Worm (Caenorhabditis elegans) whole organism, L4 larva: ENCODE data around the gene fbxb-82.

Experiments used
- Y5F2A.4 ChIP-seq: fragments of 200-800 bp; sonication (Bioruptor generic); optimal IDR thresholded peaks from 2 replicates; lab custom pipeline; 2018; ENCODE audit warnings: mild to moderate bottlenecking, missing genetic modification characterization, missing compliant biosample characterization
- ama-1 ChIP-seq: fragments of 150-350 bp; optimal IDR thresholded peaks from 2 replicates; lab custom pipeline; 2014; ENCODE audit warnings: inconsistent platforms, mixed read lengths
- egl-27 ChIP-seq: sonication (generic microtip); optimal IDR thresholded peaks from 3 replicates; lab custom pipeline; 2017; ENCODE audit warnings: missing biosample characterization, missing genetic modification reagents, missing genetic modification characterization
- lin-29 ChIP-seq: fragments of 200-800 bp; sonication (Bioruptor generic); IDR thresholded peaks from 2 replicates; pipeline ENCODE4 v1.3.6; 2022; ENCODE audit warnings: missing genetic modification reagents, missing genetic modification characterization, missing compliant biosample characterization
- lin-38 ChIP-seq: fragments of 200-800 bp; sonication (Bioruptor generic); IDR thresholded peaks from 2 replicates; pipeline ENCODE4 v1.3.6; 2022; ENCODE audit warnings: missing genetic modification reagents, missing genetic modification characterization, missing compliant biosample characterization
- mdl-1 ChIP-seq, 2 experiments: fragments of 150-350 bp in 1 of 2; sonication (generic microtip) in 1 of 2; optimal IDR thresholded peaks; 2 replicates each; lab custom pipeline; 2014 to 2017; ENCODE audit warnings: missing biosample characterization in 2 of 2, missing genetic modification characterization in 2 of 2
- nhr-11 ChIP-seq: fragments of 150-350 bp; optimal IDR thresholded peaks from 2 replicates; lab custom pipeline; 2014; ENCODE audit warnings: missing biosample characterization, missing genetic modification characterization
- nhr-77 ChIP-seq: fragments of 150-350 bp; optimal IDR thresholded peaks from 2 replicates; lab custom pipeline; 2014; ENCODE audit warnings: missing biosample characterization, missing genetic modification characterization
- skn-1 ChIP-seq: fragments of 150-350 bp; optimal IDR thresholded peaks from 2 replicates; lab custom pipeline; 2014; ENCODE audit warnings: missing biosample characterization, missing genetic modification characterization
- snpc-4 ChIP-seq: fragments of 150-350 bp; optimal IDR thresholded peaks from 2 replicates; lab custom pipeline; 2014; ENCODE audit warnings: missing biosample characterization, missing genetic modification characterization
- vab-7 ChIP-seq: fragments of 200-800 bp; sonication (Bioruptor generic); IDR thresholded peaks from 2 replicates; pipeline ENCODE4 v1.3.6; 2022; ENCODE audit warnings: missing genetic modification reagents, missing genetic modification characterization, missing compliant biosample characterization
- ztf-11 ChIP-seq: fragments of 150-350 bp; optimal IDR thresholded peaks from 2 replicates; lab custom pipeline; 2014; ENCODE audit warnings: missing biosample characterization, missing genetic modification characterization

DNA sequence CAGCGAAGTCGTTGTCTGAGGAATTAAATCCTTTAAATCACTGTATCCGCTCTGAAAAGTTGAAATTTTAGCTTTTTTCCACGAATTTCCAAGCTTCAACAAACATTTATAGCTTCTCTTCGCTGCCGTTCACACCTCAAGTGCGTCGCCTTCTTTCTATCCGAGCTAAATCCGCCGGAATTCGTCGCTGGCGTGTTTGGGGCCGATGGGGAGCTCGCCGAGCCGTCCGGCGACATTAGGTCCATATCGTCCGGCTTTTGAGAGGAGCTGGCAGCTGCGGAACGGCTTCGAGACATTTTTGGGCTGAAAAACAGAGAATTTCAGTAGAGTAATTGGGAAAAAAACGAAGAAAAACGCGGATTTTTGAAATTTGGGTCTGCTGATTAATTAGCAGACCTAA lies 44.8 kb upstream of the fbxb-82 start, which contains the start of gene mxl-2:
- TF ChIP-seq Y5F2A.4 (GFP tag; lab: Kevin White, UChicago) (no peak), ztf-11 (no peak), lin-29 (no peak), lin-38 (GFP tag; lab: Robert Waterston, UW) (no peak), snpc-4 (tag; lab: Kevin White, UChicago) (no peak), egl-27 (tag; lab: Kevin White, UChicago) (no peak), vab-7 (GFP tag; lab: Robert Waterston, UW) (no peak), nhr-77 (no peak), mdl-1 (tag; optimal IDR thresholded peaks at IDR 0.05; lab: Kevin White, UChicago) (no peak), ama-1 (lab: Kevin White, UChicago) (no peak), skn-1 (tag; lab: Kevin White, UChicago) (no peak), nhr-11 (no peak)
